Fruit fly (Drosophila melanogaster): ENCODE measurements around the gene Best1.

Best1 gene

DNA sequence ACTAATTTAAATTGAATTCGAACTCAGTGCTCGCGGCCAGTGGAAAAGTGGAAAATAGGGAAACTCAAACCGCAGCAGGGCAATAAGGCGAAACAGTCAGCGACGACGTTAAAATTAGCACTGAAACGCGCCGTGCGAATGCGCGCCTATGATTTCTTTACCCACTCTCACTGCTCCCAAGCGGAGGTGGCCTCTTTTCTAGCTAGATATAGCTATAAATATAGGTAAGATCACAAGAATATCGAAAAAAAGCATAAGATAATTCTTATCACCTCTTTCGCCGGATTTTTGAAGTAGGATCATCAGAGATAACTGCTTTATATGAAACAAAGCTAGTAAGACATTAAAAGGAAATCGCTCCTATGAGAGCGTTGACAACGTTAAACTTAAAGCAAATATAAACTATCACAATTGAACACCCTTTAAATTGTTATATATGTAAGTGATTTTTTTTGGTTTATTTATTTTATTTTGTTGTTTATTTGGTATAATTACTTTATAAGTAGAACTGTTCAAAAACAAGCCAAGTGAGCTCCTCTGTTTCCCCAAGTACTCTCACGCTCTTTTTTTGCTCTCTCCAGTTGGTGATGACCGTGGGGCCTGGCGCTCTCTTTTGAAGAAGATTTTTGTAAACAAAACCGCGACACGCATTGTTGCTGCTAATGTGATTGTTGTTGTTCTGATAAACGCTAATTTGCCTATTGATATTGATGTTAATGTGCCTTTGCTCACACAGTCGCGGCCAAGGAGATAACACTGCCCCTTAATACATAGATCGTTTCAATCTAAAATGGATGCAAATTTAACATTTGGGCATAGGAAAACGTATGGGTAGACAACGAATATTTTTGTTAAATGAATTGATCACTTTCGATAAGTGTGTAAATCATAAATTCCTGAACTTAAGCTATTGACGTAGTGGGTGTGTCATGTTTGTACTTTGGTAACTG lies 30.4 kb downstream of the Best1 start, which contains the start of gene tws (continued):
- TF ChIP-seq Oaz (GFP tag; IDR thresholded peaks at IDR 0.05) (no peak), ham (GFP tag; IDR thresholded peaks at IDR 0.05) (no peak), ranshi (GFP tag; IDR thresholded peaks at IDR 0.05) (peak; percentile 45; the same call in 1 of the 2 replicates), gsb (GFP tag; IDR thresholded peaks at IDR 0.05) (no peak), nom (GFP tag; optimal IDR thresholded peaks at IDR 0.05) (peak; percentile 35), NC2β (GFP tag; optimal IDR thresholded peaks at IDR 0.05) (peak; percentile 16), nmo (GFP tag; optimal IDR thresholded peaks at IDR 0.05) (peak; percentile 23), eyg (GFP tag; optimal IDR thresholded peaks at IDR 0.05) (peak; percentile 48), bigmax (GFP tag; optimal IDR thresholded peaks at IDR 0.05) (no peak), CG2889 (GFP tag; IDR thresholded peaks at IDR 0.05) (no peak), CG6175 (GFP tag; IDR thresholded peaks at IDR 0.05) (0 out of 3 replicates have a peak, but pooled peaks have one; percentile 37), wdn (GFP tag; IDR thresholded peaks at IDR 0.05) (peak; percentile 58), nau (GFP tag; optimal IDR thresholded peaks at IDR 0.05) (peak; percentile 3), CG3163 (GFP tag; optimal IDR thresholded peaks at IDR 0.05) (no peak), CG3407 (GFP tag; optimal IDR thresholded peaks at IDR 0.05) (no peak), YL-1 (GFP tag; optimal IDR thresholded peaks at IDR 0.05) (no peak), CG2199 (GFP tag; IDR thresholded peaks at IDR 0.05) (peak; percentile 59; the same call in 1 of the 3 replicates), zen (tag; optimal IDR thresholded peaks at IDR 0.05) (no peak), CG30020 (tag; optimal IDR thresholded peaks at IDR 0.05) (no peak), NfI (GFP tag; optimal IDR thresholded peaks at IDR 0.05) (peak; percentile 36), ato (GFP tag; IDR thresholded peaks at IDR 0.05; ENCODE audit: partially characterized antibody) (no peak), tna (GFP tag; IDR thresholded peaks at IDR 0.05; ENCODE audit: partially characterized antibody) (no peak; the same call in 1 of the 2 replicates), stwl (tag; optimal IDR thresholded peaks at IDR 0.05) (no peak), CG10565 (GFP tag; optimal IDR thresholded peaks at IDR 0.05) (no peak), lov (optimal IDR thresholded peaks at IDR 0.05) (no peak), lov (GFP tag; IDR thresholded peaks at IDR 0.05) (peak; percentile 7; the same call in 1 of the 3 replicates), tx (GFP tag; optimal IDR thresholded peaks at IDR 0.05) (no peak), sna (GFP tag; IDR thresholded peaks at IDR 0.05; ENCODE audit: partially characterized antibody) (no peak), CG18619 (GFP tag; optimal IDR thresholded peaks at IDR 0.05) (peak; percentile 14), GATAe (GFP tag; conservative IDR thresholded peaks at IDR 0.05) (no peak), jing (GFP tag; optimal IDR thresholded peaks at IDR 0.05) (no peak), twi (tag; optimal IDR thresholded peaks at IDR 0.05) (no peak), CG4854 (GFP tag; optimal IDR thresholded peaks at IDR 0.05) (no peak), CG8944 (GFP tag; optimal IDR thresholded peaks at IDR 0.05) (no peak), CG11398 (GFP tag; optimal IDR thresholded peaks at IDR 0.05) (no peak), CG10654 (GFP tag; optimal IDR thresholded peaks at IDR 0.05) (no peak), CkIIα-i1 (GFP tag; IDR thresholded peaks at IDR 0.05) (no peak), Side (GFP tag; optimal IDR thresholded peaks at IDR 0.05) (no peak), BEAF-32 (GFP tag; optimal IDR thresholded peaks at IDR 0.05) (no peak), Pdp1 (GFP tag; optimal IDR thresholded peaks at IDR 0.05) (peak; percentile 13 to 47), CG12769 (tag; optimal IDR thresholded peaks at IDR 0.05) (peak; percentile 83), CG9797 (GFP tag; optimal IDR thresholded peaks at IDR 0.05) (no peak), Tbp (GFP tag; optimal IDR thresholded peaks at IDR 0.05) (no peak), CG32767 (GFP tag; IDR thresholded peaks at IDR 0.05) (peak; percentile 52; the same call in 1 of the 2 replicates), ap (GFP tag; IDR thresholded peaks at IDR 0.05) (no peak), Nf-YC (tag; optimal IDR thresholded peaks at IDR 0.05) (peak; percentile 58), CG12236 (GFP tag; optimal IDR thresholded peaks at IDR 0.05) (peak; percentile 35), fd102C (GFP tag; optimal IDR thresholded peaks at IDR 0.05) (no peak), Ets97D (GFP tag; optimal IDR thresholded peaks at IDR 0.05) (no peak)
